Worm (Caenorhabditis elegans) whole organism, late embryonic: ENCODE data around the gene C54F6.20.
"Not testable (repeated sequence)": the region's sequence is repeated elsewhere in the genome, so short reads cannot be mapped to it uniquely, and the experiment has no call there.

Source experiments
- C08G9.2 ChIP-seq: sonication (generic microtip); optimal IDR thresholded peaks from 2 replicates; lab custom pipeline; 2016; ENCODE audit warnings: mild to moderate bottlenecking, missing genetic modification characterization, moderate library complexity, missing compliant biosample characterization
- K02D7.2 ChIP-seq: sonication (generic microtip); optimal IDR thresholded peaks from 2 replicates; lab custom pipeline; 2017; ENCODE audit warnings: mild to moderate bottlenecking, missing genetic modification characterization, missing compliant biosample characterization
- K09A11.1 ChIP-seq: sonication (generic microtip); optimal IDR thresholded peaks from 2 replicates; lab custom pipeline; 2017; ENCODE audit warnings: antibody characterized with exemption, mild to moderate bottlenecking, missing genetic modification characterization, missing compliant biosample characterization; ENCODE audit not compliant: insufficient read depth
- T23F11.4 ChIP-seq: fragments of 200-800 bp; sonication (Bioruptor generic); optimal IDR thresholded peaks from 2 replicates; lab custom pipeline; 2018; ENCODE audit warnings: mild to moderate bottlenecking, missing genetic modification characterization, missing compliant biosample characterization
- ama-1 ChIP-seq: fragments of 150-350 bp; optimal IDR thresholded peaks from 2 replicates; lab custom pipeline; 2014
- ceh-14 ChIP-seq: sonication (generic microtip); optimal IDR thresholded peaks from 2 replicates; lab custom pipeline; 2016; ENCODE audit warnings: missing genotype, missing genetic modification characterization, missing compliant biosample characterization
- ceh-18 ChIP-seq: sonication (generic microtip); optimal IDR thresholded peaks from 2 replicates; lab custom pipeline; 2016; ENCODE audit warnings: missing genetic modification characterization, missing compliant biosample characterization
- ceh-19 ChIP-seq: fragments of 200-800 bp; sonication (Bioruptor generic); optimal IDR thresholded peaks from 2 replicates; lab custom pipeline; 2018; ENCODE audit warnings: mild to moderate bottlenecking, missing genetic modification characterization, missing compliant biosample characterization
- ceh-2 ChIP-seq: sonication (generic microtip); optimal IDR thresholded peaks from 2 replicates; lab custom pipeline; 2016; ENCODE audit warnings: missing genotype, missing genetic modification characterization, missing compliant biosample characterization
- ceh-31 ChIP-seq: sonication (generic microtip); optimal IDR thresholded peaks from 2 replicates; lab custom pipeline; 2016; ENCODE audit warnings: missing genetic modification characterization, missing compliant biosample characterization
- ceh-48 ChIP-seq: sonication (generic microtip); optimal IDR thresholded peaks from 2 replicates; lab custom pipeline; 2016; ENCODE audit warnings: missing genetic modification characterization, inconsistent platforms, missing compliant biosample characterization
- che-1 ChIP-seq: sonication (generic microtip); optimal IDR thresholded peaks from 2 replicates; lab custom pipeline; 2016; ENCODE audit warnings: mild to moderate bottlenecking, missing genetic modification characterization, missing compliant biosample characterization
- elt-2 ChIP-seq: sonication (generic microtip); optimal IDR thresholded peaks from 2 replicates; lab custom pipeline; 2016; ENCODE audit warnings: missing genetic modification reagents, missing genetic modification characterization, missing compliant biosample characterization
- elt-4 ChIP-seq: sonication (generic microtip); optimal IDR thresholded peaks from 2 replicates; lab custom pipeline; 2016; ENCODE audit warnings: missing genetic modification characterization, missing compliant biosample characterization
- ets-4 ChIP-seq: sonication (generic microtip); optimal IDR thresholded peaks from 2 replicates; lab custom pipeline; 2016; ENCODE audit warnings: missing genetic modification characterization, missing compliant biosample characterization
- eyg-1 ChIP-seq: sonication (generic microtip); optimal IDR thresholded peaks from 2 replicates; lab custom pipeline; 2016; ENCODE audit warnings: missing genotype, missing genetic modification characterization, missing compliant biosample characterization
- fkh-6 ChIP-seq: sonication (generic microtip); optimal IDR thresholded peaks from 2 replicates; lab custom pipeline; 2016; ENCODE audit warnings: missing genetic modification characterization, missing compliant biosample characterization
- hlh-13 ChIP-seq: fragments of 200-800 bp; sonication (Bioruptor generic); optimal IDR thresholded peaks from 2 replicates; lab custom pipeline; 2018; ENCODE audit warnings: mild to moderate bottlenecking, missing genetic modification characterization, missing compliant biosample characterization
- hlh-30 ChIP-seq: sonication (generic microtip); optimal IDR thresholded peaks from 2 replicates; lab custom pipeline; 2017; ENCODE audit warnings: antibody characterized with exemption, missing genetic modification characterization, missing compliant biosample characterization; ENCODE audit not compliant: insufficient read depth
- mec-3 ChIP-seq: sonication (generic microtip); optimal IDR thresholded peaks from 2 replicates; lab custom pipeline; 2016; ENCODE audit warnings: borderline replicate concordance, missing genetic modification characterization, missing compliant biosample characterization
- nhr-11 ChIP-seq: fragments of 150-350 bp; optimal IDR thresholded peaks from 2 replicates; lab custom pipeline; 2014; ENCODE audit warnings: missing biosample characterization, missing genetic modification characterization
- npax-4 ChIP-seq: sonication (generic microtip); optimal IDR thresholded peaks from 2 replicates; lab custom pipeline; 2016; ENCODE audit warnings: missing genetic modification characterization, missing compliant biosample characterization
- pag-3 ChIP-seq: sonication (generic microtip); optimal IDR thresholded peaks from 2 replicates; lab custom pipeline; 2016; ENCODE audit warnings: missing compliant biosample characterization, missing genetic modification characterization, borderline replicate concordance
- pha-2 ChIP-seq: sonication (generic microtip); optimal IDR thresholded peaks from 2 replicates; lab custom pipeline; 2017; ENCODE audit warnings: mild to moderate bottlenecking, missing genetic modification characterization, missing compliant biosample characterization
- pqm-1 ChIP-seq: sonication (generic microtip); optimal IDR thresholded peaks from 2 replicates; lab custom pipeline; 2016; ENCODE audit warnings: missing genetic modification characterization, missing compliant biosample characterization
- ref-2 ChIP-seq: sonication (generic microtip); optimal IDR thresholded peaks from 2 replicates; lab custom pipeline; 2016; ENCODE audit warnings: missing genetic modification characterization, missing compliant biosample characterization
- rnt-1 ChIP-seq: sonication (generic microtip); optimal IDR thresholded peaks from 2 replicates; lab custom pipeline; 2016; ENCODE audit warnings: missing genetic modification characterization, missing compliant biosample characterization
- sdc-2 ChIP-seq: sonication (generic microtip); optimal IDR thresholded peaks from 2 replicates; lab custom pipeline; 2016; ENCODE audit warnings: missing genotype, missing genetic modification characterization, missing compliant biosample characterization
- sox-2 ChIP-seq: fragments of 200-800 bp; sonication (Bioruptor generic); IDR thresholded peaks from 2 replicates; pipeline ENCODE4 v1.3.6; 2022; ENCODE audit warnings: missing genetic modification reagents, missing genetic modification characterization, missing compliant biosample characterization
- syd-9 ChIP-seq: sonication (generic microtip); optimal IDR thresholded peaks from 2 replicates; lab custom pipeline; 2016; ENCODE audit warnings: mild to moderate bottlenecking, missing genetic modification characterization, moderate library complexity, missing compliant biosample characterization
- tbx-7 ChIP-seq: sonication (generic microtip); optimal IDR thresholded peaks from 2 replicates; lab custom pipeline; 2016; ENCODE audit warnings: missing genotype, missing genetic modification characterization, missing compliant biosample characterization
- ttx-3 ChIP-seq: sonication (generic microtip); optimal IDR thresholded peaks from 2 replicates; lab custom pipeline; 2016; ENCODE audit warnings: missing genetic modification reagents, missing genetic modification characterization, missing compliant biosample characterization
- unc-3 ChIP-seq, 2 experiments: fragments of 200-800 bp in 1 of 2; sonication (Bioruptor generic) in 1 of 2; sonication (generic microtip) in 1 of 2; conservative IDR thresholded peaks in 1 of 2; optimal IDR thresholded peaks in 1 of 2; 2 replicates each; pipeline versions ENCODE4 v1.3.6 to Lab custom; 2016 to 2022; ENCODE audit warnings: missing compliant biosample characterization in 2 of 2, missing genetic modification characterization in 2 of 2, missing genetic modification reagents in 1 of 2
- unc-42 ChIP-seq: sonication (generic microtip); optimal IDR thresholded peaks from 2 replicates; lab custom pipeline; 2016; ENCODE audit warnings: missing genotype, missing genetic modification characterization, missing compliant biosample characterization
- unc-55 ChIP-seq: sonication (generic microtip); optimal IDR thresholded peaks from 2 replicates; lab custom pipeline; 2017; ENCODE audit warnings: missing biosample characterization, missing genetic modification reagents, missing genetic modification characterization

The C54F6.20 gene

DNA sequence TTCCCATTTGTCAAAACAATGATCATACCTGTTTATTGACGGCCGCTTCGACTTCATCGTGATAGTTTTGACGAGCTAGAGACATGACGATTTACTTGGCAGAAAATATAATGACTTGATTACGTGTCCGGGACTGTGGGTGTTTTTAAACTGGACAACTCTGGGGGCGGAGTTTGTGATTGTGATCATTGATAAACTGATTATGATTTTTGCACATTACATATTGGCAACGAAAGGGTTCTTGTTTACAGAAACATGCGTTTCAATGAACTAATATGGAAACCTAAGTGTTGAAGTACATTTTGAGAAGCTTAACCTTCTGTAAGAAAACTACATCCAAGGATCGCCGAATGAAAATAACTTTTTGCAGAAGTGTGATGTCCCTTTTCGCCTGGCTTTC is 22.9 kb downstream of the C54F6.20 start, which contains the start of gene ftn-1:
ftn-1 (minus strand) TSS at position 101 of the 400 bp plus-strand sequence.
- TF ChIP-seq hlh-30 (tag; lab: Kevin White, UChicago): no peak
- no peak for TF ChIP-seq C08G9.2 (tag; lab: Kevin White, UChicago)
- no peak for TF ChIP-seq mec-3 (tag; lab: Kevin White, UChicago)
- no peak for TF ChIP-seq T23F11.4
- TF ChIP-seq unc-42: no peak
- TF ChIP-seq K02D7.2 (tag; lab: Kevin White, UChicago): no peak

- TF ChIP-seq ceh-14 (tag; lab: Kevin White, UChicago) (no peak), elt-2 (tag; lab: Kevin White, UChicago) (peak; percentile 72)
Observed at ce11 chrV:7548017-7548416, 23.5 kb downstream of the C54F6.20 start.

- TF ChIP-seq unc-3 (GFP tag; conservative IDR thresholded peaks at IDR 0.05; lab: Robert Waterston, UW) (0 out of 2 replicates have a peak, but pooled peaks have one; percentile 25), che-1 (tag; lab: Kevin White, UChicago) (peak; percentile 15)
- not testable (repeated sequence) for TF ChIP-seq unc-3 (tag; optimal IDR thresholded peaks at IDR 0.05; lab: Kevin White, UChicago)
Observed at ce11 chrV:7548499-7548898, 24.0 kb downstream of the C54F6.20 start.

ce11 chrV:7551821-7552220 is 27.3 kb downstream of the C54F6.20 start, which contains the start of gene F19F10.3:
Gene F19F10.3 (plus strand): TSS chrV:7552121.
- no peak for TF ChIP-seq sdc-2
- TF ChIP-seq tbx-7: no peak
- no peak for TF ChIP-seq ceh-19 (GFP tag; lab: Kevin White, UChicago)
- no peak for TF ChIP-seq eyg-1
- TF ChIP-seq pqm-1: no peak
- no peak for TF ChIP-seq T23F11.4
- no peak for TF ChIP-seq syd-9 (tag; lab: Kevin White, UChicago)
- TF ChIP-seq ceh-2 (tag; lab: Kevin White, UChicago): no peak

- no peak for TF ChIP-seq fkh-6 (tag; lab: Kevin White, UChicago)
- TF ChIP-seq sox-2 (GFP tag; lab: Robert Waterston, UW): no peak
- TF ChIP-seq unc-55 (GFP tag; lab: Kevin White, UChicago): no peak
- no peak for TF ChIP-seq pha-2 (tag; lab: Kevin White, UChicago)
- no peak for TF ChIP-seq eyg-1
- no peak for TF ChIP-seq ceh-48 (tag; lab: Kevin White, UChicago)
- TF ChIP-seq ceh-19 (GFP tag; lab: Kevin White, UChicago): no peak
- TF ChIP-seq elt-2 (tag; lab: Kevin White, UChicago): no peak
Observed at ce11 chrV:7553873-7554362, 29.4 kb downstream of the C54F6.20 start, which contains the start of gene ttr-10. Gene ttr-10 (minus strand): TSS chrV:7553923.

DNA sequence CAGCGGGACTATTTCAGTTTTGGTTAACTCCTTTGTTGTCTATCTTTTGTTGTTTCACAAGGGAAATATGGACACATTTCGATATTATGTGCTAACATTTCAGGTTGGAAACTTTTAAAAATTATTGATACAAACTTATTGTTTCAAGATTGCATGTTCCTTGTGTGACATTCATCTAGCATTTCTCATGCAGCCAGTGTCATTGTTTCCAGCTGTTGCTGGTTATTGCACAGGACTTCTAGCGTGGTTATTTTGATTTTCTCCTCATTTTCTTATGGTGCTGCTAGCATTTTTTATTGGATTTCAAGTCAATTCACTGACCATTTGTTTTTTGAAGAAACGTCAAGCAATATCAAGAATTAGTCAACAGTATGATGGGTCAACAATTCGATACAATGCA is 31.3 kb downstream of the C54F6.20 start:
- TF ChIP-seq ceh-14 (tag; lab: Kevin White, UChicago) (no peak), rnt-1 (tag; lab: Kevin White, UChicago) (no peak), ama-1 (lab: Kevin White, UChicago) (no peak), unc-55 (GFP tag; lab: Kevin White, UChicago) (no peak), ceh-18 (no peak), C08G9.2 (tag; lab: Kevin White, UChicago) (no peak), mec-3 (tag; lab: Kevin White, UChicago) (no peak), npax-4 (tag; lab: Kevin White, UChicago) (no peak), ttx-3 (tag; lab: Kevin White, UChicago) (no peak), pag-3 (tag; lab: Kevin White, UChicago) (no peak), fkh-6 (tag; lab: Kevin White, UChicago) (no peak), ets-4 (tag; lab: Kevin White, UChicago) (no peak), ref-2 (tag; lab: Kevin White, UChicago) (no peak), ceh-31 (no peak), nhr-11 (no peak), K09A11.1 (tag; lab: Kevin White, UChicago) (no peak), elt-4 (no peak), hlh-13 (GFP tag; lab: Kevin White, UChicago) (no peak), ceh-2 (tag; lab: Kevin White, UChicago) (no peak)
- TF ChIP-seq, all 69 proteins: peak for 0
